Worm (Caenorhabditis elegans) whole organism, early embryonic: Measurements from ENCODE around the gene Y113G7B.27.

Experiments used
- B0310.2 ChIP-seq: sonication (generic microtip); optimal IDR thresholded peaks from 2 replicates; lab custom pipeline; 2016; ENCODE audit warnings: mild to moderate bottlenecking, missing genetic modification characterization, missing compliant biosample characterization
- F13C5.2 ChIP-seq: sonication (generic microtip); optimal IDR thresholded peaks from 2 replicates; lab custom pipeline; 2017; ENCODE audit warnings: mild to moderate bottlenecking, missing genetic modification characterization, inconsistent platforms, missing compliant biosample characterization
- aly-1 ChIP-seq: sonication (generic microtip); optimal IDR thresholded peaks from 2 replicates; lab custom pipeline; 2016; ENCODE audit warnings: missing genetic modification characterization, missing compliant biosample characterization
- ama-1 ChIP-seq: fragments of 150-350 bp; optimal IDR thresholded peaks from 2 replicates; lab custom pipeline; 2014
- ceh-13 ChIP-seq: fragments of 200-800 bp; sonication (Bioruptor generic); optimal IDR thresholded peaks from 2 replicates; lab custom pipeline; 2018; ENCODE audit warnings: mild to moderate bottlenecking, missing genetic modification characterization, missing compliant biosample characterization
- ceh-36 ChIP-seq: sonication (generic microtip); optimal IDR thresholded peaks from 2 replicates; lab custom pipeline; 2016; ENCODE audit warnings: missing genetic modification characterization, inconsistent platforms, missing compliant biosample characterization
- ets-7 ChIP-seq: sonication (generic microtip); optimal IDR thresholded peaks from 2 replicates; lab custom pipeline; 2016; ENCODE audit warnings: missing genotype, missing genetic modification characterization, missing compliant biosample characterization
- flt-1 ChIP-seq: fragments of 200-800 bp; sonication (Bioruptor generic); IDR thresholded peaks from 2 replicates; pipeline ENCODE4 v1.3.6; 2022; ENCODE audit warnings: missing genetic modification characterization, missing compliant biosample characterization
- hmbx-1 ChIP-seq: sonication (generic microtip); optimal IDR thresholded peaks from 2 replicates; lab custom pipeline; 2016; ENCODE audit warnings: mild to moderate bottlenecking, missing genetic modification characterization, missing compliant biosample characterization
- hmg-4 ChIP-seq: fragments of 200-800 bp; sonication (Bioruptor generic); optimal IDR thresholded peaks from 2 replicates; lab custom pipeline; 2018; ENCODE audit warnings: mild to moderate bottlenecking, missing genetic modification characterization, missing compliant biosample characterization
- hnd-1 ChIP-seq: sonication (generic microtip); optimal IDR thresholded peaks from 2 replicates; lab custom pipeline; 2016; ENCODE audit warnings: missing genetic modification characterization, missing compliant biosample characterization
- pes-1 ChIP-seq: fragments of 200-800 bp; sonication (Bioruptor generic); IDR thresholded peaks from 2 replicates; pipeline ENCODE4 v1.3.6; 2022; ENCODE audit warnings: missing genetic modification reagents, missing genetic modification characterization, missing compliant biosample characterization
- scrt-1 ChIP-seq: fragments of 200-800 bp; sonication (Bioruptor generic); IDR thresholded peaks from 2 replicates; pipeline ENCODE4 v1.3.6; 2022; ENCODE audit warnings: missing genetic modification characterization, missing compliant biosample characterization
- sea-1 ChIP-seq: fragments of 200-800 bp; sonication (Bioruptor generic); conservative IDR thresholded peaks from 2 replicates; pipeline ENCODE4 v1.3.6; 2022; ENCODE audit warnings: missing genetic modification characterization, missing compliant biosample characterization
- tbx-11 ChIP-seq: fragments of 200-800 bp; sonication (Bioruptor generic); IDR thresholded peaks from 2 replicates; pipeline ENCODE4 v1.3.6; 2022; ENCODE audit warnings: missing genetic modification characterization, missing compliant biosample characterization
- tbx-37 ChIP-seq: fragments of 200-800 bp; sonication (Bioruptor generic); conservative IDR thresholded peaks from 2 replicates; pipeline ENCODE4 v1.3.6; 2022; ENCODE audit warnings: missing genetic modification reagents, missing genetic modification characterization, missing compliant biosample characterization
- tra-4 ChIP-seq: sonication (generic microtip); optimal IDR thresholded peaks from 2 replicates; lab custom pipeline; 2017; ENCODE audit warnings: missing genetic modification characterization, missing compliant biosample characterization

The Y113G7B.27 gene

ce11 chrV:20206086-20206485 lies 13.5 kb downstream of the Y113G7B.27 start, which contains the start of the genes fbxb-59 and srbc-34:
Gene fbxb-59, minus strand, starts transcription at chrV:20206186.
Gene srbc-34, plus strand, starts transcription at chrV:20206318.
- no peak for TF ChIP-seq B0310.2 (tag; lab: Kevin White, UChicago)

ce11 chrV:20212584-20212983 lies 20.0 kb downstream of the Y113G7B.27 start, which contains the start of gene Y113G7B.12:
Gene Y113G7B.12, minus strand, starts transcription at chrV:20212684.
- TF ChIP-seq ama-1 (lab: Kevin White, UChicago) (no peak), scrt-1 (GFP tag; lab: Robert Waterston, UW) (no peak), pes-1 (GFP tag; lab: Robert Waterston, UW) (no peak), ets-7 (tag; lab: Kevin White, UChicago) (no peak), ceh-36 (no peak), hmbx-1 (no peak), flt-1 (no peak), sea-1 (GFP tag; lab: Robert Waterston, UW) (no peak), F13C5.2 (no peak), B0310.2 (tag; lab: Kevin White, UChicago) (no peak), aly-1 (tag; lab: Kevin White, UChicago) (no peak), hnd-1 (tag; lab: Kevin White, UChicago) (no peak), tbx-37 (GFP tag; lab: Robert Waterston, UW) (no peak)

DNA sequence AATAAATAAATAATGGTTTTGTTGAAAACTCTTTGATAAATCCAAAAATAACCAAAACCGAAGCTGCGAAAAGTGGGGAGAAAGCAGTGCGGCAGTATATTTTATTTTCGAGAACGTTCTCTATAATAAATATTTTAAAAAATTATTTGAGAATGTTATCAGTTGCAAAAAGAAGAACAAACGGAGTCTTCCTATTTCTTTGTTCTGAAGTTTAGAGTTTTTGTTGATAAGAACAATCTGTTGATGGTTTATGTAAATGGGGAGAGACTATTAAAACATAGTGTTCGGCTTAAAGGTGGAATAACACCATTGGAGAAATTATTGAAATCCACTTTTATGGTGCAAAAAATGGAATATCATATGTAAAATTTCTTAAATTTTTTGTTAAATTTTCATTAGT lies 20.5 kb downstream of the Y113G7B.27 start:
- no peak for TF ChIP-seq tra-4 (tag; lab: Kevin White, UChicago)
- TF ChIP-seq hnd-1 (tag; lab: Kevin White, UChicago), result no peak
- TF ChIP-seq pes-1 (GFP tag; lab: Robert Waterston, UW), result no peak
- TF ChIP-seq tbx-11 (GFP tag; lab: Robert Waterston, UW), result no peak
- no peak for TF ChIP-seq hmg-4
- no peak for TF ChIP-seq ceh-13 (GFP tag; lab: Kevin White, UChicago)
- TF ChIP-seq aly-1 (tag; lab: Kevin White, UChicago), result no peak
- TF ChIP-seq sea-1 (GFP tag; lab: Robert Waterston, UW), result no peak
- TF ChIP-seq ama-1 (lab: Kevin White, UChicago), result no peak
- TF ChIP-seq ets-7 (tag; lab: Kevin White, UChicago), result no peak
- no peak for TF ChIP-seq B0310.2 (tag; lab: Kevin White, UChicago)
- TF ChIP-seq hmbx-1, result no peak

DNA sequence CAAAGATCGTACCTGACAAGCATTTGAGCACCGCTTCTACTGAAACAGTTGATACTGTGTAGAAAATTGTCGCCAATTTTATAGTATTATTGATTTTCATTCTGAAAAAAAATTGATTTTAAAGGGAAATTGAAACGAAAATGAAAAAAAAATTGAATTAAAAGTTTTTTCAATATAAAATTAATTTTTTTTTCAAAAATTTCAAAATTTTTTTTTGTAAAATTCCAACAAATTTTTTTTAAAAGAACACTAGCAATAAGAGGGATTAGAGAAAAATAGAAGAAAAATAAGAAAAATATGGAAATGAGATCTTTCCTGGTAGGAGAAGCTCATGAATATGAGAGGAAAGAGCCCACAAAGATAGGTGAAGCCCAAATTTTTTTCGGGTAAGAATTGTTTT lies 22.6 kb downstream of the Y113G7B.27 start, which contains the start of gene Y113G7B.11:
Gene Y113G7B.11 (minus strand): TSS at position 101 of the 400 bp plus-strand sequence.
- TF ChIP-seq ama-1 (lab: Kevin White, UChicago), result no peak

- no peak for TF ChIP-seq ama-1 (lab: Kevin White, UChicago)
- no peak for TF ChIP-seq tbx-11 (GFP tag; lab: Robert Waterston, UW)
- TF ChIP-seq hmbx-1, result no peak
- TF ChIP-seq F13C5.2, result no peak
These were observed 28.0 kb downstream of the Y113G7B.27 start for ce11 chrV:20220604-20221003.

- TF ChIP-seq tra-4 (tag; lab: Kevin White, UChicago) (no peak), B0310.2 (tag; lab: Kevin White, UChicago) (no peak), flt-1 (no peak), ama-1 (lab: Kevin White, UChicago) (no peak), tbx-11 (GFP tag; lab: Robert Waterston, UW) (no peak), hnd-1 (tag; lab: Kevin White, UChicago) (no peak), aly-1 (tag; lab: Kevin White, UChicago) (no peak), hmbx-1 (no peak), hmg-4 (no peak), sea-1 (GFP tag; lab: Robert Waterston, UW) (no peak)
These were observed 31.1 kb downstream of the Y113G7B.27 start for ce11 chrV:20223725-20224124.

DNA sequence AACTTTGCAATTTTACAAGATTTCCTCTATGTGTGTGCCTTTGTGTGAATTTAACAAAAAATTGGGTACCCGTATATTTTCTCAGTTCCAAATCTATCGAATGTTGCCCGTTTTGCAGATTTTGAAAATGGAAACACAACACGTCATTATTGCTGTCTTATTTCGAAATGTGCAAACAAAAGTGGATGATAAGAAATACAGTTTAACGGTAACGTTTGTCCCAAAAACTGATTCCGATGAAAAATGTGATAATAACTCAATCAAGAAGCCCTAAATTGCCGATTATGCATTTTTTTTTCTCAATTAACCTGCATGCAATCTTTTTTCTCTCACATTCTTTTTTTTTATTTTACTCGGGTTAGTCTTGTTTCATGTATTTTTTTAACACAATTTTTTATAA lies 32.7 kb downstream of the Y113G7B.27 start:
- TF ChIP-seq tbx-37 (GFP tag; lab: Robert Waterston, UW), result no peak
- no peak for TF ChIP-seq ceh-36
- TF ChIP-seq pes-1 (GFP tag; lab: Robert Waterston, UW), result no peak
- no peak for TF ChIP-seq sea-1 (GFP tag; lab: Robert Waterston, UW)
- no peak for TF ChIP-seq ceh-13 (GFP tag; lab: Kevin White, UChicago)
- TF ChIP-seq hmbx-1, result no peak
- no peak for TF ChIP-seq hnd-1 (tag; lab: Kevin White, UChicago)
- no peak for TF ChIP-seq tra-4 (tag; lab: Kevin White, UChicago)
- no peak for TF ChIP-seq B0310.2 (tag; lab: Kevin White, UChicago)
- no peak for TF ChIP-seq tbx-11 (GFP tag; lab: Robert Waterston, UW)

ce11 chrV:20233743-20234142 lies 41.1 kb downstream of the Y113G7B.27 start, which contains the start of gene Y113G7B.15:
Gene Y113G7B.15, minus strand, starts transcription at chrV:20233843.
- no peak for TF ChIP-seq hnd-1 (tag; lab: Kevin White, UChicago)
- TF ChIP-seq tbx-37 (GFP tag; lab: Robert Waterston, UW), result no peak
- TF ChIP-seq flt-1, result no peak
- no peak for TF ChIP-seq hmg-4
- TF ChIP-seq aly-1 (tag; lab: Kevin White, UChicago), result no peak
- TF ChIP-seq ets-7 (tag; lab: Kevin White, UChicago), result no peak
- TF ChIP-seq tra-4 (tag; lab: Kevin White, UChicago), result no peak
- TF ChIP-seq F13C5.2, result no peak

- TF ChIP-seq ceh-13 (GFP tag; lab: Kevin White, UChicago) (no peak), ets-7 (tag; lab: Kevin White, UChicago) (no peak), F13C5.2 (no peak), tbx-11 (GFP tag; lab: Robert Waterston, UW) (no peak), aly-1 (tag; lab: Kevin White, UChicago) (no peak), ama-1 (lab: Kevin White, UChicago) (peak; percentile 29), hmg-4 (no peak), scrt-1 (GFP tag; lab: Robert Waterston, UW) (0 out of 2 replicates have a peak, but pooled peaks have one; percentile 20), hmbx-1 (no peak), ceh-36 (peak; percentile 18), hnd-1 (tag; lab: Kevin White, UChicago) (no peak), tra-4 (tag; lab: Kevin White, UChicago) (no peak), flt-1 (0 out of 2 replicates have a peak, but pooled peaks have one; percentile 27), sea-1 (GFP tag; lab: Robert Waterston, UW) (no peak), B0310.2 (tag; lab: Kevin White, UChicago) (peak; percentile 16), pes-1 (GFP tag; lab: Robert Waterston, UW) (peak; percentile 7; the same call in 1 of the 2 replicates), tbx-37 (GFP tag; lab: Robert Waterston, UW) (no peak)
These were observed 41.8 kb downstream of the Y113G7B.27 start for ce11 chrV:20234439-20234838.
